Worm (Caenorhabditis elegans): ENCODE results near the gene lin-14.

lin-14 gene

DNA sequence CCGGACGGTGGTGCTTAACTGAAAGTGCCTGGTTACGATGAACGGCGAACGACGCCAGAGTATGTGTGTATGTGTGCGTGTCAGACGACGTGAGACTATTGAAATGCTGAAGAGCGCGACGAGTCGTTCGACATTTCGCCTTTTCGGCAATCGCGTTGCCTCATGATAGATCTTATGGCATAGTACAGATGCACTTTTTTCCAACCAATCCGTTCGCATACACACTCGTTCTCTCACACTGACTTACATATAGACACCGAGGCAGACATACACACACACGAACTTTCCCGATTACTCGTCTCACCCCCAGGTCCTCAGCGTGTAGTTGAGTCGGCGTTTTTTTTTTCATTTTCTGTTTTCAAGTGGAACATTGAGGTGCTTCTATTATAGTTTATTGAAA lies 13.4 kb downstream of the lin-14 start:
- TF ChIP-seq zag-1 (tag; optimal IDR thresholded peaks at IDR 0.05): no peak
- TF ChIP-seq lin-1 (GFP tag; IDR thresholded peaks at IDR 0.05): no peak
- TF ChIP-seq unc-62 (GFP tag; optimal IDR thresholded peaks at IDR 0.05 in 1 of 2): peak in 1 of 2 experiments; percentile 99
- TF ChIP-seq unc-62 (tag; optimal IDR thresholded peaks at IDR 0.05): no peak
- TF ChIP-seq fos-1 (tag; optimal IDR thresholded peaks at IDR 0.05): no peak
- peak; percentile 13; the same call in 1 of the 2 replicates for TF ChIP-seq ceh-20 (GFP tag; IDR thresholded peaks at IDR 0.05)
- TF ChIP-seq tag-97 (GFP tag; IDR thresholded peaks at IDR 0.05): no peak
- TF ChIP-seq Y105C5A.15 (GFP tag; IDR thresholded peaks at IDR 0.05): no peak
- TF ChIP-seq nhr-111 (GFP tag; optimal IDR thresholded peaks at IDR 0.05): no peak
- TF ChIP-seq aha-1 (tag): peak; percentile 88
- TF ChIP-seq dpl-1 (GFP tag; optimal IDR thresholded peaks at IDR 0.05): no peak
- no peak for TF ChIP-seq egl-43 (GFP tag; IDR thresholded peaks at IDR 0.05)
- TF ChIP-seq mes-2 (tag; optimal IDR thresholded peaks at IDR 0.05; ENCODE audit: poor library complexity, severe bottlenecking): peak; percentile 7
- peak in 1 of 2 experiments; percentile 55 for TF ChIP-seq mdl-1 (tag; optimal IDR thresholded peaks at IDR 0.05)
- TF ChIP-seq hlh-11 (tag; optimal IDR thresholded peaks at IDR 0.05): peak; percentile 42
- TF ChIP-seq hlh-30 (tag; optimal IDR thresholded peaks at IDR 0.05; ENCODE audit: insufficient read depth): peak; percentile 87
- TF ChIP-seq lsy-2 (tag; optimal IDR thresholded peaks at IDR 0.05): peak; percentile 8 to 37
- no peak for TF ChIP-seq Y75B8A.6 (GFP tag; IDR thresholded peaks at IDR 0.05)
- no peak for TF ChIP-seq pha-4 (GFP tag; IDR thresholded peaks at IDR 0.05)
- no peak for TF ChIP-seq pha-4 (tag; optimal IDR thresholded peaks at IDR 0.05)
- TF ChIP-seq hmg-1.1 (GFP tag; IDR thresholded peaks at IDR 0.05): no peak
- no peak for TF ChIP-seq D1046.2 (GFP tag; IDR thresholded peaks at IDR 0.05)
- TF ChIP-seq daf-16 (GFP tag; optimal IDR thresholded peaks at IDR 0.05): no peak
- TF ChIP-seq daf-16 (tag; optimal IDR thresholded peaks at IDR 0.05): no peak
- TF ChIP-seq mep-1 (tag; optimal IDR thresholded peaks at IDR 0.05): peak; percentile 52
- no peak for TF ChIP-seq F10B5.3 (tag; optimal IDR thresholded peaks at IDR 0.05)
- no peak for TF ChIP-seq mxl-3 (GFP tag; optimal IDR thresholded peaks at IDR 0.05)
- no peak for TF ChIP-seq attf-4 (tag; optimal IDR thresholded peaks at IDR 0.05)
- no peak for TF ChIP-seq unc-130 (GFP tag; optimal IDR thresholded peaks at IDR 0.05)
- TF ChIP-seq ctbp-1 (GFP tag; IDR thresholded peaks at IDR 0.05): no peak
- TF ChIP-seq ama-1 (optimal IDR thresholded peaks at IDR 0.05): peak; percentile 1
- no peak for TF ChIP-seq hif-1 (tag; optimal IDR thresholded peaks at IDR 0.05)
- TF ChIP-seq F26F4.8 (GFP tag; conservative IDR thresholded peaks at IDR 0.05): no peak
- peak; percentile 10; the same call in 1 of the 2 replicates for TF ChIP-seq dmd-6 (GFP tag; IDR thresholded peaks at IDR 0.05)
- no peak for TF ChIP-seq sdz-12 (GFP tag; optimal IDR thresholded peaks at IDR 0.05)
- peak; percentile 55 for TF ChIP-seq nhr-28 (tag; optimal IDR thresholded peaks at IDR 0.05)
- peak; percentile 4 for TF ChIP-seq nhr-10 (tag; optimal IDR thresholded peaks at IDR 0.05)
- TF ChIP-seq spr-1 (tag; optimal IDR thresholded peaks at IDR 0.05): no peak
- TF ChIP-seq lin-13 (GFP tag; optimal IDR thresholded peaks at IDR 0.05): no peak
- TF ChIP-seq lir-3 (tag; optimal IDR thresholded peaks at IDR 0.05): no peak
- peak; percentile 14 for TF ChIP-seq nhr-48 (tag; optimal IDR thresholded peaks at IDR 0.05)
- TF ChIP-seq ces-1 (GFP tag; optimal IDR thresholded peaks at IDR 0.05): no peak
- no peak for TF ChIP-seq daf-12 (tag; optimal IDR thresholded peaks at IDR 0.05)
- no peak for TF ChIP-seq Y48G9A.11 (GFP tag; IDR thresholded peaks at IDR 0.05)
- no peak for TF ChIP-seq mdt-29 (GFP tag; IDR thresholded peaks at IDR 0.05)
- no peak for TF ChIP-seq ZK337.2 (GFP tag; IDR thresholded peaks at IDR 0.05)

Data from whole organism, L4 larva.